Fruit fly (Drosophila melanogaster) whole organism, embryonic: ENCODE results near the gene ND-30.

Source experiments
- Atf3 ChIP-seq: fragments of 200-800 bp; sonication (Bioruptor generic); optimal IDR thresholded peaks from 3 replicates; lab custom pipeline; 2016; ENCODE audit warnings: missing biosample characterization, missing genetic modification characterization
- CG13287 ChIP-seq: fragments of 200-800 bp; sonication (Bioruptor generic); IDR thresholded peaks from 2 replicates; pipeline ENCODE4 v1.3.6; 2022; ENCODE audit warnings: missing biosample characterization, missing genetic modification characterization; ENCODE audit not compliant: partially characterized antibody
- CG16863 ChIP-seq: fragments of 200-800 bp; sonication (Bioruptor generic); optimal IDR thresholded peaks from 3 replicates; lab custom pipeline; 2016; ENCODE audit warnings: missing biosample characterization, missing genetic modification characterization
- CG17568 ChIP-seq: fragments of 200-800 bp; sonication (Bioruptor generic); optimal IDR thresholded peaks from 2 replicates; lab custom pipeline; 2018; ENCODE audit warnings: missing biosample characterization, mild to moderate bottlenecking, missing genetic modification characterization, moderate library complexity
- CG17912 ChIP-seq: fragments of 200-800 bp; sonication (Bioruptor generic); optimal IDR thresholded peaks from 2 replicates; lab custom pipeline; 2018; ENCODE audit warnings: missing biosample characterization, mild to moderate bottlenecking, missing genetic modification characterization
- CG2199 ChIP-seq: fragments of 200-800 bp; sonication (Bioruptor generic); IDR thresholded peaks from 3 replicates; pipeline ENCODE4 v1.3.6; 2022; ENCODE audit warnings: missing biosample characterization, missing genetic modification characterization
- CG3995 ChIP-seq: fragments of 200-800 bp; sonication (Bioruptor generic); optimal IDR thresholded peaks from 3 replicates; lab custom pipeline; 2016; ENCODE audit warnings: missing biosample characterization, missing genetic modification characterization
- CG42726 ChIP-seq: fragments of 200-800 bp; sonication (Bioruptor generic); IDR thresholded peaks from 2 replicates; pipeline ENCODE4 v1.3.6; 2022; ENCODE audit warnings: missing biosample characterization, missing genetic modification characterization; ENCODE audit not compliant: partially characterized antibody
- CG4360 ChIP-seq: fragments of 200-800 bp; sonication (Bioruptor generic); IDR thresholded peaks from 2 replicates; pipeline ENCODE4 v1.3.6; 2022; ENCODE audit warnings: missing biosample characterization, missing genetic modification characterization
- CG6654 ChIP-seq: fragments of 200-800 bp; sonication (Bioruptor generic); optimal IDR thresholded peaks from 2 replicates; lab custom pipeline; 2017; ENCODE audit warnings: missing biosample characterization, mild to moderate bottlenecking, missing genetic modification characterization
- CG6683 ChIP-seq: fragments of 200-800 bp; sonication (Bioruptor generic); optimal IDR thresholded peaks from 2 replicates; lab custom pipeline; 2017; ENCODE audit warnings: missing biosample characterization, mild to moderate bottlenecking, missing genetic modification characterization, missing genetic modification reagents
- CG6813 ChIP-seq: fragments of 200-800 bp; sonication (Bioruptor generic); optimal IDR thresholded peaks from 2 replicates; lab custom pipeline; 2017; ENCODE audit warnings: missing biosample characterization, missing genetic modification characterization, mild to moderate bottlenecking, moderate library complexity, missing genetic modification reagents
- CG7357 ChIP-seq: fragments of 200-800 bp; sonication (Bioruptor generic); IDR thresholded peaks from 3 replicates; pipeline ENCODE4 v1.3.6; 2022; ENCODE audit warnings: missing biosample characterization, missing genetic modification characterization
- CG8944 ChIP-seq: fragments of 200-800 bp; sonication (Bioruptor generic); optimal IDR thresholded peaks from 3 replicates; lab custom pipeline; 2016; ENCODE audit warnings: missing biosample characterization, missing genetic modification characterization
- CG9817 ChIP-seq: fragments of 200-800 bp; sonication (Bioruptor generic); optimal IDR thresholded peaks from 2 replicates; lab custom pipeline; 2018; ENCODE audit warnings: missing biosample characterization, mild to moderate bottlenecking, missing genetic modification characterization, moderate library complexity
- CG9876 ChIP-seq: fragments of 200-800 bp; sonication (Bioruptor generic); optimal IDR thresholded peaks from 2 replicates; lab custom pipeline; 2016; ENCODE audit warnings: missing biosample characterization, missing genetic modification characterization
- CHES-1-like ChIP-seq: fragments of 200-800 bp; sonication (Bioruptor generic); optimal IDR thresholded peaks from 2 replicates; lab custom pipeline; 2016; ENCODE audit warnings: missing biosample characterization, missing genetic modification characterization
- Camta ChIP-seq: fragments of 200-800 bp; sonication (Bioruptor generic); optimal IDR thresholded peaks from 2 replicates; lab custom pipeline; 2016; ENCODE audit warnings: missing biosample characterization, missing genetic modification characterization
- Deaf1 ChIP-seq: fragments of 200-800 bp; optimal IDR thresholded peaks from 3 replicates; lab custom pipeline; 2019; ENCODE audit warnings: missing biosample characterization, mild to moderate bottlenecking, missing genetic modification characterization, moderate library complexity
- HmgZ ChIP-seq: fragments of 200-800 bp; sonication (Bioruptor generic); optimal IDR thresholded peaks from 2 replicates; lab custom pipeline; 2018; ENCODE audit warnings: missing biosample characterization, mild to moderate bottlenecking, missing genetic modification characterization
- NFAT ChIP-seq: fragments of 200-800 bp; sonication (Bioruptor generic); IDR thresholded peaks from 2 replicates; pipeline ENCODE4 v1.3.6; 2022; ENCODE audit warnings: missing biosample characterization, missing genetic modification characterization
- Pdp1 ChIP-seq, 2 experiments: fragments of 200-800 bp; sonication (Bioruptor generic); optimal IDR thresholded peaks; 3 replicates each; lab custom pipeline; 2016; ENCODE audit warnings: missing biosample characterization in 2 of 2, missing genetic modification characterization in 2 of 2, mild to moderate bottlenecking in 1 of 2, moderate library complexity in 1 of 2
- Usf ChIP-seq: fragments of 200-800 bp; sonication (Bioruptor generic); optimal IDR thresholded peaks from 2 replicates; lab custom pipeline; 2017; ENCODE audit warnings: missing genotype, missing biosample characterization, missing genetic modification characterization
- YL-1 ChIP-seq: fragments of 200-800 bp; sonication (Bioruptor generic); optimal IDR thresholded peaks from 3 replicates; lab custom pipeline; 2017; ENCODE audit warnings: missing biosample characterization, mild to moderate bottlenecking, missing genetic modification characterization
- amos ChIP-seq: fragments of 200-800 bp; sonication (Bioruptor generic); IDR thresholded peaks from 2 replicates; pipeline ENCODE4 v1.3.6; 2022; ENCODE audit warnings: missing biosample characterization, missing genetic modification characterization; ENCODE audit not compliant: partially characterized antibody
- crol ChIP-seq: fragments of 200-800 bp; sonication (Bioruptor generic); IDR thresholded peaks from 2 replicates; pipeline ENCODE4 v1.3.6; 2022; ENCODE audit warnings: missing biosample characterization, missing genetic modification characterization
- eyg ChIP-seq: fragments of 200-800 bp; sonication (Bioruptor generic); optimal IDR thresholded peaks from 3 replicates; lab custom pipeline; 2016; ENCODE audit warnings: missing biosample characterization, missing genetic modification characterization
- gro ChIP-seq: fragments of 200-800 bp; sonication (Bioruptor generic); optimal IDR thresholded peaks from 2 replicates; lab custom pipeline; 2016; ENCODE audit warnings: missing biosample characterization, missing genetic modification characterization
- hbn ChIP-seq: fragments of 200-800 bp; sonication (Bioruptor generic); IDR thresholded peaks from 2 replicates; pipeline ENCODE4 v1.3.6; 2022; ENCODE audit warnings: missing biosample characterization, missing genetic modification characterization; ENCODE audit not compliant: partially characterized antibody
- her ChIP-seq: fragments of 200-800 bp; sonication (Bioruptor generic); optimal IDR thresholded peaks from 2 replicates; lab custom pipeline; 2016; ENCODE audit warnings: missing biosample characterization, missing genetic modification characterization
- jigr1 ChIP-seq: fragments of 200-800 bp; sonication (Bioruptor generic); IDR thresholded peaks from 3 replicates; pipeline ENCODE4 v1.3.6; 2022; ENCODE audit warnings: missing biosample characterization, missing genetic modification characterization
- jing ChIP-seq: fragments of 200-800 bp; sonication (Bioruptor generic); optimal IDR thresholded peaks from 2 replicates; lab custom pipeline; 2018; ENCODE audit warnings: missing biosample characterization, mild to moderate bottlenecking, missing genetic modification characterization
- sna ChIP-seq: fragments of 200-800 bp; sonication (Bioruptor generic); IDR thresholded peaks from 2 replicates; pipeline ENCODE4 v1.3.6; 2022; ENCODE audit warnings: missing biosample characterization, missing genetic modification characterization; ENCODE audit not compliant: partially characterized antibody
- so ChIP-seq: fragments of 200-800 bp; sonication (Bioruptor generic); IDR thresholded peaks from 3 replicates; pipeline ENCODE4 v1.3.6; 2022; ENCODE audit warnings: missing biosample characterization, missing genetic modification characterization
- sr ChIP-seq: fragments of 200-800 bp; sonication (Bioruptor generic); IDR thresholded peaks from 3 replicates; pipeline ENCODE4 v1.3.6; 2022; ENCODE audit warnings: missing biosample characterization, missing genetic modification characterization
- sug ChIP-seq: fragments of 200-800 bp; optimal IDR thresholded peaks from 2 replicates; lab custom pipeline; 2019; ENCODE audit warnings: missing biosample characterization, mild to moderate bottlenecking, missing genetic modification characterization, moderate library complexity
- tio ChIP-seq: fragments of 200-800 bp; sonication (Bioruptor generic); optimal IDR thresholded peaks from 2 replicates; lab custom pipeline; 2017; ENCODE audit warnings: missing biosample characterization, missing genetic modification characterization, inconsistent platforms
- wor ChIP-seq: fragments of 200-800 bp; sonication (Bioruptor generic); IDR thresholded peaks from 2 replicates; pipeline ENCODE4 v1.3.6; 2022; ENCODE audit warnings: missing biosample characterization, missing genetic modification characterization

The ND-30 gene

DNA sequence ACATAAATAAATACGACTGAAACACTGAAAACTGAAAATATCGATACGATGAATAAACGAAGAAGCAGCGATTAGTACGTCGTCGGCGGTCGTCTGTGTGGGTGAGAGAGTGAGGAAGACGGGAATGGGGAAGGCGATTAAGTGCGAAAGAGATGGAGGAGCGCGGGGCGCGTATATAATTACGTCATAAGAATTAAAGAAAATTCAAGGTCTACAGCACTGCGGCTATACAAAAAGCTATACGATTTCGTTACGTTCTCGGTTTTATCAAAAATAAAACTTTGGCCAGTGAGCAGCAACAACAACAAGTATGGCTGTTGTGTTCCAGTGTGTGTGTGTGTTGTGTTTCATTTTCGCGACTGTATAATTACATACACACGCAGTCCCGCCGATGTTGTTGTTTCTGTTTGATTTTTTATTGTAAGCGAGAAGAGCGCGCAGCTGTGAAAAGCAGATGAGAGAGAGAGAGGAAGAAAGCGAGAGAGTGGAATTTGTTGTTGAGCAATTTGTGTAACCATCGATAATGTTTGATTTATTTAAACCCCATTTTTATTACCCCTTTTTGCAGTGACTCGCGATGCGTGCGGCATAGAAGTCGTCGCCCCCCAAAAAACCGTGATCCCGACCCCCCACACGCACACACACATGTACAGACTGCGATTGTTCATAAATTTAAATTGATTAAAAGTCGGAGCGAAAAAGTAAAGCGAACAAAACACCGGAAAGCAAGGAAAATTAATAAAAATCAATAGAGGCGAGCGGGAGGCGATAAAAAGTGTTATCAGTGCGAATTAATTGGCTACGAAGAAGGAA, 10.1 kb downstream of the ND-30 start (continued):
- TF ChIP-seq sug (tag; lab: Kevin White, UChicago) (peak; percentile 99), crol (peak; percentile 92), sna (no peak), CG13287 (GFP tag; lab: Robert Waterston, UW) (peak; percentile 46; the same call in 1 of the 2 replicates), sr (GFP tag; lab: Robert Waterston, UW) (peak; percentile 86), YL-1 (peak; percentile 85), Camta (GFP tag; lab: Kevin White, UChicago) (no peak), Usf (no peak), CG9876 (no peak), CG7357 (GFP tag; lab: Robert Waterston, UW) (no peak), so (GFP tag; lab: Robert Waterston, UW) (peak; percentile 65; the same call in 2 of the 3 replicates), CG16863 (GFP tag; lab: Kevin White, UChicago) (no peak), CG6683 (no peak), Atf3 (GFP tag; lab: Kevin White, UChicago) (peak; percentile 81), tio (GFP tag; lab: Kevin White, UChicago) (no peak), CG17912 (peak; percentile 23), CG17568 (GFP tag; lab: Kevin White, UChicago) (no peak), CG8944 (GFP tag; lab: Kevin White, UChicago) (no peak), CG2199 (GFP tag; lab: Robert Waterston, UW) (peak; percentile 74; the same call in 2 of the 3 replicates), eyg (GFP tag; lab: Kevin White, UChicago) (peak; percentile 1), CG4360 (GFP tag; lab: Robert Waterston, UW) (peak; percentile 86), wor (GFP tag; lab: Robert Waterston, UW) (no peak), hbn (GFP tag; lab: Robert Waterston, UW) (no peak), CG6813 (GFP tag; lab: Kevin White, UChicago) (peak; percentile 18), HmgZ (tag; lab: Kevin White, UChicago) (peak; percentile 50), her (no peak), amos (peak; percentile 51; the same call in 1 of the 2 replicates), Deaf1 (tag; lab: Kevin White, UChicago) (peak; percentile 93), CG9817 (tag; lab: Kevin White, UChicago) (no peak), jing (GFP tag; lab: Kevin White, UChicago) (no peak), NFAT (GFP tag; lab: Robert Waterston, UW) (no peak), jigr1 (no peak), CG42726 (GFP tag; lab: Robert Waterston, UW) (peak; percentile 23; the same call in 1 of the 2 replicates), CG6654 (GFP tag; lab: Kevin White, UChicago) (no peak), CG3995 (GFP tag; lab: Kevin White, UChicago) (peak; percentile 38), gro (GFP tag; lab: Kevin White, UChicago) (peak; percentile 44), Pdp1 (GFP tag; optimal IDR thresholded peaks at IDR 0.05; lab: Kevin White, UChicago) (peak in 1 of 2 experiments; percentile 100), CHES-1-like (GFP tag; lab: Kevin White, UChicago) (peak; percentile 54)
